Worm (Caenorhabditis elegans) whole organism, L1 larva: ENCODE results near the gene nspc-19.

Source experiments
- nhr-12 ChIP-seq: sonication (generic microtip); optimal IDR thresholded peaks from 2 replicates; lab custom pipeline; 2017; ENCODE audit warnings: missing biosample characterization, missing genetic modification characterization
- nhr-90 ChIP-seq: sonication (generic microtip); optimal IDR thresholded peaks from 2 replicates; lab custom pipeline; 2016; ENCODE audit warnings: mild to moderate bottlenecking, missing genetic modification characterization, missing compliant biosample characterization; ENCODE audit not compliant: poor library complexity
- skn-1 ChIP-seq: fragments of 150-350 bp; optimal IDR thresholded peaks from 2 replicates; lab custom pipeline; 2014; ENCODE audit warnings: missing biosample characterization, missing genetic modification characterization

DNA sequence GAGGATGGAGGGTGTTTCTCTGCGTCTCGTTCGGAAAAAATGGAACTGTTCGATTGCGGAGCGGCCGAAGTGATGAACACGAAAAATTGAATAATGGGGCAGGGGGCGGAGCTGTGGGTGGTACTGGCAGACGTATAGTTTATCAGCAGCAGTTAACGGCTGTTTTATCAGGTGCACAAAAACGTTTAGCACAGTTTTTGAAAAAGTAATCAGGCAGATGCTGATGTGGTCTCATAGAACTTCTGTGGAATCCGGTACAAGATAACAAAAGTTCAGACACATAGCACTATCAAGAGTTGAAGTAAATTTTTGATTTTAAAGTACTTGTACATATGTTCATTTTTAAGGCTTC lies 24.0 kb upstream of the nspc-19 start:
- TF ChIP-seq nhr-12 (tag; lab: Kevin White, UChicago) (no peak), skn-1 (no peak), nhr-90 (no peak)
